Worm (Caenorhabditis elegans) whole organism, early embryonic: ENCODE measurements around the gene C16A11.3.

Experiments used
- F13C5.2 ChIP-seq: sonication (generic microtip); optimal IDR thresholded peaks from 2 replicates; lab custom pipeline; 2017; ENCODE audit warnings: mild to moderate bottlenecking, missing genetic modification characterization, inconsistent platforms, missing compliant biosample characterization
- ama-1 ChIP-seq: fragments of 150-350 bp; optimal IDR thresholded peaks from 2 replicates; lab custom pipeline; 2014
- ceh-36 ChIP-seq: sonication (generic microtip); optimal IDR thresholded peaks from 2 replicates; lab custom pipeline; 2016; ENCODE audit warnings: missing genetic modification characterization, inconsistent platforms, missing compliant biosample characterization
- flt-1 ChIP-seq: fragments of 200-800 bp; sonication (Bioruptor generic); IDR thresholded peaks from 2 replicates; pipeline ENCODE4 v1.3.6; 2022; ENCODE audit warnings: missing genetic modification characterization, missing compliant biosample characterization

DNA sequence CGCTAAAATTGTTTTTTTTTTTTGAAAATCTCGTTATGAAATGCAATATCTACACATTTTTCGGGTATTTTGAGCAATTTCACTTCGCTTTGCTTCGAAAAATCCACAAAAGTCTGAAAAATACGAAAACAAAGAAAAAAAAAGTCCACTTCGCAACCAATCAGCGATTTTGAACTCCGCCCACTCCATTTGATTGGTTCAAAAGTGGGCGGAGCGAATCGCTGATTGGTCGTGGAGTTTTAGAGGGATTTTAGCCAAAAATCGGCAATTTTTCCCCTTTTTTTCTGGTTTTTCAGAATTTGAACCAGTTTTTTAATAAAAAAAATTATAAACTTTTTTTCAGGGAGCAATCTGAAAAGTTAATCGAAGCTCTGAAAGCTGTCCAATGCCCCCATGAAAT lies 9.6 kb downstream of the C16A11.3 start:
- TF ChIP-seq ama-1 (lab: Kevin White, UChicago) (no peak), F13C5.2 (tag; lab: Kevin White, UChicago) (no peak), ceh-36 (no peak), flt-1 (GFP tag; lab: Robert Waterston, UW) (no peak)
